Worm (Caenorhabditis elegans): Measurements from ENCODE around the gene ttc-39B.

DNA sequence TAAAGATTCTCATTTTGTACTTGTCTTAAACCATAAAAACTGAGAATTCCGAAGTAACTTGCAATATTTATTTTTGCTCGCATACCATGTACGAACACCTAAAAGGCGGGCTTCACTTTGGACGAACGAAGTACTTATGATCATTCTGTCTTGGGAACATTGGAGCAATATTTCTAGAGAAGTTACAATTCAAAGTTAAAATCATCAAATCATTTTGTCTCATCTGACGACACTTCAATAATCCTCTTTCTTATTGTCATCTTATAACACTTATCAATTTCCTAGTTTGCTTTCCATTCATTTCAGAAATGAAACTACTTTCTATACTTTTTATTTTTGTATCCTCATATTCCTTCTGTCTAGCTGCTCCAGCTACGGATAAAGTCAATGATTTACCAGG, 32.9 kb upstream of the ttc-39B start, which contains the start of gene ctsa-4.1:
- TF ChIP-seq cnd-1 (tag; optimal IDR thresholded peaks at IDR 0.05) (no peak), ceh-83 (GFP tag; optimal IDR thresholded peaks at IDR 0.05) (no peak), unc-62 (GFP tag; optimal IDR thresholded peaks at IDR 0.05) (no peak), snpc-4 (tag; optimal IDR thresholded peaks at IDR 0.05) (no peak), nhr-28 (tag; optimal IDR thresholded peaks at IDR 0.05) (no peak), ztf-11 (tag; optimal IDR thresholded peaks at IDR 0.05) (no peak), nhr-12 (tag; optimal IDR thresholded peaks at IDR 0.05) (no peak), unc-39 (tag; optimal IDR thresholded peaks at IDR 0.05) (no peak), mep-1 (tag; optimal IDR thresholded peaks at IDR 0.05) (no peak), pha-4 (tag; optimal IDR thresholded peaks at IDR 0.05) (no peak), nhr-76 (tag; optimal IDR thresholded peaks at IDR 0.05) (no peak), lin-13 (tag; optimal IDR thresholded peaks at IDR 0.05) (no peak)

All from whole organism, mixed stage, embryonic.